Worm (Caenorhabditis elegans) whole organism, young adult: Measurements from ENCODE around the gene M106.8.

Source experiments
- B0019.2 ChIP-seq: fragments of 200-800 bp; sonication (Bioruptor generic); conservative IDR thresholded peaks from 2 replicates; pipeline ENCODE4 v1.3.6; 2022; ENCODE audit warnings: missing genetic modification reagents, missing genetic modification characterization, missing compliant biosample characterization
- B0336.3 ChIP-seq: fragments of 200-800 bp; sonication (Bioruptor generic); IDR thresholded peaks from 2 replicates; pipeline ENCODE4 v1.3.6; 2022; ENCODE audit warnings: missing genetic modification characterization, missing compliant biosample characterization
- F22D6.2 ChIP-seq: sonication (generic microtip); optimal IDR thresholded peaks from 2 replicates; lab custom pipeline; 2016; ENCODE audit warnings: mild to moderate bottlenecking, missing genetic modification characterization, missing compliant biosample characterization
- F49E8.2 ChIP-seq: sonication (generic microtip); optimal IDR thresholded peaks from 3 replicates; lab custom pipeline; 2017; ENCODE audit warnings: missing genetic modification characterization, mild to moderate bottlenecking, missing compliant biosample characterization, antibody characterized with exemption, moderate library complexity; ENCODE audit not compliant: insufficient read depth
- F55B11.4 ChIP-seq: sonication (generic microtip); optimal IDR thresholded peaks from 2 replicates; lab custom pipeline; 2016; ENCODE audit warnings: missing compliant biosample characterization, missing genetic modification characterization, borderline replicate concordance; ENCODE audit not compliant: insufficient read depth
- F57C9.4 ChIP-seq: sonication (generic microtip); optimal IDR thresholded peaks from 2 replicates; lab custom pipeline; 2017; ENCODE audit warnings: mild to moderate bottlenecking, missing genetic modification characterization, missing compliant biosample characterization
- K11D2.4 ChIP-seq: fragments of 200-800 bp; sonication (Bioruptor generic); IDR thresholded peaks from 2 replicates; pipeline ENCODE4 v1.3.6; 2022; ENCODE audit warnings: missing genetic modification reagents, missing genetic modification characterization, missing compliant biosample characterization
- K12H6.12 ChIP-seq: fragments of 200-800 bp; sonication (Bioruptor generic); optimal IDR thresholded peaks from 2 replicates; lab custom pipeline; 2018; ENCODE audit warnings: mild to moderate bottlenecking, missing genetic modification characterization, missing compliant biosample characterization
- Y67H2A.10 ChIP-seq: fragments of 200-800 bp; sonication (Bioruptor generic); conservative IDR thresholded peaks from 2 replicates; pipeline ENCODE4 v1.3.6; 2022; ENCODE audit warnings: missing genetic modification reagents, missing genetic modification characterization, missing compliant biosample characterization
- Y79H2A.3 ChIP-seq: fragments of 200-800 bp; sonication (Bioruptor generic); conservative IDR thresholded peaks from 2 replicates; pipeline ENCODE4 v1.3.6; 2022; ENCODE audit warnings: missing genetic modification reagents, missing genetic modification characterization, missing compliant biosample characterization
- ZK185.1 ChIP-seq: sonication (generic microtip); optimal IDR thresholded peaks from 2 replicates; lab custom pipeline; 2016; ENCODE audit warnings: mild to moderate bottlenecking, missing genetic modification characterization, missing compliant biosample characterization; ENCODE audit not compliant: poor library complexity, severe bottlenecking
- aptf-2 ChIP-seq: fragments of 200-800 bp; sonication (Bioruptor generic); conservative IDR thresholded peaks from 2 replicates; pipeline ENCODE4 v1.3.6; 2022; ENCODE audit warnings: missing genetic modification reagents, missing genetic modification characterization, missing compliant biosample characterization
- atf-7 ChIP-seq: sonication (generic microtip); optimal IDR thresholded peaks from 2 replicates; lab custom pipeline; 2017; ENCODE audit warnings: mild to moderate bottlenecking, missing genetic modification characterization, missing compliant biosample characterization
- athp-1 ChIP-seq: sonication (generic microtip); optimal IDR thresholded peaks from 2 replicates; lab custom pipeline; 2017; ENCODE audit warnings: mild to moderate bottlenecking, missing genetic modification characterization, missing compliant biosample characterization
- attf-3 ChIP-seq: fragments of 200-800 bp; sonication (Bioruptor generic); conservative IDR thresholded peaks from 2 replicates; pipeline ENCODE4 v1.3.6; 2022; ENCODE audit warnings: missing genetic modification reagents, missing genetic modification characterization, missing compliant biosample characterization
- attf-5 ChIP-seq: fragments of 200-800 bp; sonication (Bioruptor generic); optimal IDR thresholded peaks from 2 replicates; lab custom pipeline; 2018; ENCODE audit warnings: mild to moderate bottlenecking, missing genetic modification characterization, missing compliant biosample characterization
- ccch-3 ChIP-seq: fragments of 200-800 bp; sonication (Bioruptor generic); optimal IDR thresholded peaks from 2 replicates; lab custom pipeline; 2018; ENCODE audit warnings: mild to moderate bottlenecking, missing genetic modification characterization, missing compliant biosample characterization
- cebp-1 ChIP-seq, 2 experiments: fragments of 200-800 bp in 1 of 2; sonication (Bioruptor generic) in 1 of 2; sonication (generic microtip) in 1 of 2; IDR thresholded peaks in 1 of 2; optimal IDR thresholded peaks in 1 of 2; 2 replicates each; pipeline versions ENCODE4 v1.3.6 to Lab custom; 2017 to 2022; ENCODE audit warnings: missing compliant biosample characterization in 2 of 2, missing genetic modification characterization in 2 of 2, mild to moderate bottlenecking in 1 of 2, missing genetic modification reagents in 1 of 2, moderate library complexity in 1 of 2
- ceh-27 ChIP-seq: fragments of 200-800 bp; sonication (Bioruptor generic); optimal IDR thresholded peaks from 2 replicates; lab custom pipeline; 2018; ENCODE audit warnings: mild to moderate bottlenecking, missing genetic modification characterization, moderate library complexity, missing compliant biosample characterization
- ekl-4 ChIP-seq: fragments of 200-800 bp; sonication (Bioruptor generic); IDR thresholded peaks from 2 replicates; pipeline ENCODE4 v1.3.6; 2022; ENCODE audit warnings: missing genetic modification reagents, missing genetic modification characterization, missing compliant biosample characterization
- hlh-26 ChIP-seq: fragments of 200-800 bp; sonication (Bioruptor generic); conservative IDR thresholded peaks from 2 replicates; pipeline ENCODE4 v1.3.6; 2022; ENCODE audit warnings: missing genetic modification reagents, missing genetic modification characterization, missing compliant biosample characterization
- hmg-20 ChIP-seq: fragments of 200-800 bp; sonication (Bioruptor generic); IDR thresholded peaks from 2 replicates; pipeline ENCODE4 v1.3.6; 2022; ENCODE audit warnings: missing genetic modification reagents, missing genetic modification characterization, missing compliant biosample characterization
- hrde-1 ChIP-seq: sonication (generic microtip); optimal IDR thresholded peaks from 2 replicates; lab custom pipeline; 2016; ENCODE audit warnings: missing genetic modification characterization, mild to moderate bottlenecking, missing compliant biosample characterization, moderate library complexity, missing genotype, missing genetic modification reagents, borderline replicate concordance
- lin-35 ChIP-seq, 3 experiments: fragments of 150-350 bp in 2 of 3; sonication (generic microtip) in 1 of 3; optimal IDR thresholded peaks; 2 replicates each; lab custom pipeline; 2014 to 2018; ENCODE audit warnings: missing biosample characterization in 3 of 3, missing genetic modification characterization in 3 of 3, missing genetic modification reagents in 3 of 3
- madf-10 ChIP-seq: sonication (generic microtip); optimal IDR thresholded peaks from 2 replicates; lab custom pipeline; 2016; ENCODE audit warnings: mild to moderate bottlenecking, missing genetic modification characterization, missing compliant biosample characterization
- madf-3 ChIP-seq: fragments of 200-800 bp; sonication (Bioruptor generic); IDR thresholded peaks from 2 replicates; pipeline ENCODE4 v1.3.6; 2022; ENCODE audit warnings: missing genetic modification reagents, missing genetic modification characterization, missing compliant biosample characterization
- madf-6 ChIP-seq: fragments of 200-800 bp; sonication (Bioruptor generic); IDR thresholded peaks from 2 replicates; pipeline ENCODE4 v1.3.6; 2022; ENCODE audit warnings: missing genetic modification reagents, missing genetic modification characterization, missing compliant biosample characterization
- mes-4 ChIP-seq: sonication (generic microtip); optimal IDR thresholded peaks from 2 replicates; lab custom pipeline; 2016; ENCODE audit warnings: missing genotype, missing genetic modification characterization, missing compliant biosample characterization
- nfyb-1 ChIP-seq: fragments of 200-800 bp; sonication (Bioruptor generic); IDR thresholded peaks from 2 replicates; pipeline ENCODE4 v1.3.6; 2022; ENCODE audit warnings: missing genetic modification reagents, missing genetic modification characterization, missing compliant biosample characterization
- nhr-179 ChIP-seq: sonication (generic microtip); optimal IDR thresholded peaks from 2 replicates; lab custom pipeline; 2016; ENCODE audit warnings: mild to moderate bottlenecking, missing genetic modification characterization, missing compliant biosample characterization
- nhr-80 ChIP-seq: sonication (generic microtip); optimal IDR thresholded peaks from 2 replicates; lab custom pipeline; 2016; ENCODE audit warnings: missing genetic modification characterization, missing compliant biosample characterization
- nhr-90 ChIP-seq: sonication (generic microtip); optimal IDR thresholded peaks from 2 replicates; lab custom pipeline; 2016; ENCODE audit warnings: missing genotype, mild to moderate bottlenecking, missing genetic modification characterization, missing compliant biosample characterization
- rec-8 ChIP-seq, 2 experiments: sonication (generic microtip); optimal IDR thresholded peaks; 2 replicates each; lab custom pipeline; 2016; ENCODE audit warnings: mild to moderate bottlenecking in 2 of 2, missing genetic modification characterization in 2 of 2, missing genetic modification reagents in 2 of 2, missing genotype in 2 of 2, missing biosample characterization in 1 of 2, missing compliant biosample characterization in 1 of 2, moderate library complexity in 1 of 2
- rpc-1 ChIP-seq, 2 experiments: fragments of 150-350 bp in 1 of 2; sonication (generic microtip) in 1 of 2; optimal IDR thresholded peaks; 2 replicates each; lab custom pipeline; 2014 to 2018; ENCODE audit warnings: missing biosample characterization in 1 of 2, missing genetic modification characterization in 1 of 2, missing genetic modification reagents in 1 of 2, missing genotype in 1 of 2
- sea-2 ChIP-seq: fragments of 200-800 bp; sonication (Bioruptor generic); IDR thresholded peaks from 2 replicates; pipeline ENCODE4 v1.3.6; 2022; ENCODE audit warnings: missing genetic modification characterization, missing compliant biosample characterization
- snpc-1.1 ChIP-seq: sonication (generic microtip); optimal IDR thresholded peaks from 2 replicates; lab custom pipeline; 2017; ENCODE audit warnings: missing genetic modification characterization, mild to moderate bottlenecking, missing compliant biosample characterization, antibody characterized with exemption, moderate library complexity, missing genotype, missing genetic modification reagents; ENCODE audit not compliant: insufficient read depth
- snpc-3.4 ChIP-seq: sonication (generic microtip); optimal IDR thresholded peaks from 2 replicates; lab custom pipeline; 2017; ENCODE audit warnings: missing genetic modification characterization, mild to moderate bottlenecking, missing compliant biosample characterization, antibody characterized with exemption, moderate library complexity, missing genotype, missing genetic modification reagents
- somi-1 ChIP-seq: fragments of 200-800 bp; sonication (Bioruptor generic); optimal IDR thresholded peaks from 2 replicates; lab custom pipeline; 2018; ENCODE audit warnings: mild to moderate bottlenecking, missing genetic modification characterization, missing compliant biosample characterization
- ztf-22 ChIP-seq: fragments of 200-800 bp; sonication (Bioruptor generic); optimal IDR thresholded peaks from 2 replicates; lab custom pipeline; 2018; ENCODE audit warnings: mild to moderate bottlenecking, missing genetic modification characterization, moderate library complexity, missing compliant biosample characterization
- ztf-25 ChIP-seq: fragments of 200-800 bp; sonication (Bioruptor generic); IDR thresholded peaks from 2 replicates; pipeline ENCODE4 v1.3.6; 2022; ENCODE audit warnings: missing genetic modification reagents, missing genetic modification characterization, missing compliant biosample characterization
- ztf-26 ChIP-seq: sonication (generic microtip); optimal IDR thresholded peaks from 2 replicates; lab custom pipeline; 2017; ENCODE audit warnings: missing genetic modification characterization, missing compliant biosample characterization
- ztf-28 ChIP-seq: fragments of 200-800 bp; sonication (Bioruptor generic); IDR thresholded peaks from 2 replicates; pipeline ENCODE4 v1.3.6; 2022; ENCODE audit warnings: missing genetic modification reagents, missing genetic modification characterization, missing compliant biosample characterization
- ztf-6 ChIP-seq: fragments of 200-800 bp; sonication (Bioruptor generic); IDR thresholded peaks from 2 replicates; pipeline ENCODE4 v1.3.6; 2022; ENCODE audit warnings: missing genetic modification reagents, missing genetic modification characterization, missing compliant biosample characterization

The M106.8 gene

ce11 chrII:10872541-10872940, 29.1 kb upstream of the M106.8 start, which contains the start of the genes cyn-4 and copz-1 (continued):
- TF ChIP-seq Y79H2A.3 (GFP tag; lab: Robert Waterston, UW) (no peak), rec-8 (tag; optimal IDR thresholded peaks at IDR 0.05; lab: Kevin White, UChicago) (no peak), somi-1 (GFP tag; lab: Kevin White, UChicago) (no peak), ZK185.1 (tag; lab: Kevin White, UChicago) (peak; percentile 82), F22D6.2 (tag; lab: Kevin White, UChicago) (no peak), aptf-2 (peak; percentile 71; the same call in 1 of the 2 replicates), hmg-20 (no peak), ztf-28 (GFP tag; lab: Robert Waterston, UW) (0 out of 2 replicates have a peak, but pooled peaks have one; percentile 49), F49E8.2 (tag; lab: Kevin White, UChicago) (no peak), B0336.3 (GFP tag; lab: Robert Waterston, UW) (no peak), nhr-90 (tag; lab: Kevin White, UChicago) (no peak)

ce11 chrII:10870698-10871097, 27.3 kb upstream of the M106.8 start:
- TF ChIP-seq Y67H2A.10 (GFP tag; lab: Robert Waterston, UW) (no peak), ztf-22 (GFP tag; lab: Kevin White, UChicago) (no peak), B0336.3 (GFP tag; lab: Robert Waterston, UW) (0 out of 2 replicates have a peak, but pooled peaks have one; percentile 15), ztf-6 (GFP tag; lab: Robert Waterston, UW) (no peak), rpc-1 (optimal IDR thresholded peaks at IDR 0.05; lab: Kevin White, UChicago) (no peak), rpc-1 (tag; optimal IDR thresholded peaks at IDR 0.05; lab: Kevin White, UChicago) (no peak), madf-6 (GFP tag; lab: Robert Waterston, UW) (peak; percentile 49; the same call in 1 of the 2 replicates), attf-5 (GFP tag; lab: Kevin White, UChicago) (no peak), hmg-20 (no peak), ekl-4 (GFP tag; lab: Robert Waterston, UW) (no peak), snpc-1.1 (no peak), ztf-25 (0 out of 2 replicates have a peak, but pooled peaks have one; percentile 66), madf-3 (no peak), cebp-1 (GFP tag; IDR thresholded peaks at IDR 0.05; lab: Robert Waterston, UW) (no peak), cebp-1 (tag; optimal IDR thresholded peaks at IDR 0.05; lab: Kevin White, UChicago) (peak; percentile 24), K11D2.4 (no peak), sea-2 (no peak), ccch-3 (no peak), mes-4 (tag; lab: Kevin White, UChicago) (no peak), hrde-1 (tag; lab: Kevin White, UChicago) (peak; percentile 48), F57C9.4 (no peak), atf-7 (tag; lab: Kevin White, UChicago) (peak; percentile 6), ztf-26 (tag; lab: Kevin White, UChicago) (no peak), B0019.2 (GFP tag; lab: Robert Waterston, UW) (no peak), lin-35 (GFP tag; optimal IDR thresholded peaks at IDR 0.05; lab: Kevin White, UChicago) (no peak), attf-3 (GFP tag; lab: Robert Waterston, UW) (no peak), snpc-3.4 (tag; lab: Kevin White, UChicago) (no peak), nhr-80 (tag; lab: Kevin White, UChicago) (no peak), ceh-27 (GFP tag; lab: Kevin White, UChicago) (no peak), madf-10 (tag; lab: Kevin White, UChicago) (no peak), ZK185.1 (tag; lab: Kevin White, UChicago) (no peak), hlh-26 (GFP tag; lab: Robert Waterston, UW) (no peak), athp-1 (tag; lab: Kevin White, UChicago) (no peak), nhr-179 (no peak), nfyb-1 (GFP tag; lab: Robert Waterston, UW) (0 out of 2 replicates have a peak, but pooled peaks have one; percentile 20), K12H6.12 (tag; lab: Kevin White, UChicago) (no peak), F55B11.4 (no peak)
